Fruit fly (Drosophila melanogaster) S2 (cell line): Measurements from ENCODE around the gene mbm.

Experiments
- CG8478 ChIP-seq: fragments of >200 bp; optimal IDR thresholded peaks from 2 replicates; lab custom pipeline; 2018
- CTCF ChIP-seq, 2 experiments: fragments of >200 bp; optimal IDR thresholded peaks; 2 replicates each; lab custom pipeline; 2018

DNA sequence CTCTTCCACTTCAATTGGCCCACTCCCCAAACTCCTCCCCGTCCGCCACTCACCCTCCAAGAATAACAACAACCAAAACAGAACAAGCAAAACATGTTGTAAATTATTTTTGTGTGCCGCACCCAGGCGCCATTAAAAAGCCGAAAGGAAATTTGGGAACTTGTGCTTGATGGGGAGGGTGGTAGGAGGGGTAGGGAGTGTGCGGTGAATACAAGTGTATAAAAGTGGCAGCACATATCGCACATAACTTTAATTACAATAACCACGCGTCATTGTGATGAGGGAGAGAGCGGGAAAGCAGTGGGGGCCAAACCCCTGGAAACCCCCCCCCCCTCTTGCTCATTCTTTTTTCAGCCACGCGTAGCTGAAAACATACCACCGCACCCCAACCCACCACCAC is 33.6 kb upstream of the mbm start:
- no peak for TF ChIP-seq CTCF (optimal IDR thresholded peaks at IDR 0.05; lab: Kevin White, UChicago)
- no peak for TF ChIP-seq CG8478 (lab: Kevin White, UChicago)
